Worm (Caenorhabditis elegans): ENCODE data around the gene tbc-2.

- no peak for TF ChIP-seq pha-4 (tag; optimal IDR thresholded peaks at IDR 0.05)
- no peak for TF ChIP-seq lin-13 (tag; optimal IDR thresholded peaks at IDR 0.05)
- peak; percentile 94 for TF ChIP-seq hlh-1 (tag; optimal IDR thresholded peaks at IDR 0.05)
- TF ChIP-seq ces-1 (GFP tag; optimal IDR thresholded peaks at IDR 0.05), result no peak
- peak; percentile 6 for TF ChIP-seq unc-120 (tag; optimal IDR thresholded peaks at IDR 0.05; ENCODE audit: poor library complexity, severe bottlenecking)
- TF ChIP-seq elt-3 (tag; optimal IDR thresholded peaks at IDR 0.05), result no peak
Measured at ce11 chrII:5790313-5790773, 36.9 kb downstream of the tbc-2 start, which contains the start of gene lect-2.
